Worm (Caenorhabditis elegans) whole organism, L2 larva: ENCODE measurements around the gene Y82E9BR.6.

Experiments used
- F13H6.1 ChIP-seq: sonication (generic microtip); optimal IDR thresholded peaks from 2 replicates; lab custom pipeline; 2016; ENCODE audit warnings: missing genetic modification characterization, missing compliant biosample characterization
- ama-1 ChIP-seq: fragments of 150-350 bp; optimal IDR thresholded peaks from 2 replicates; lab custom pipeline; 2018; ENCODE audit warnings: inconsistent platforms
- egl-27 ChIP-seq: sonication (generic microtip); optimal IDR thresholded peaks from 3 replicates; lab custom pipeline; 2017; ENCODE audit warnings: missing biosample characterization, missing genetic modification reagents, missing genetic modification characterization
- lsy-2 ChIP-seq, 2 experiments: fragments of 150-350 bp in 1 of 2; sonication (generic microtip) in 1 of 2; optimal IDR thresholded peaks; 2 replicates each; lab custom pipeline; 2014 to 2017; ENCODE audit warnings: missing biosample characterization in 2 of 2, missing genetic modification characterization in 2 of 2
- mab-5 ChIP-seq: fragments of 150-350 bp; optimal IDR thresholded peaks from 2 replicates; lab custom pipeline; 2014; ENCODE audit warnings: missing biosample characterization, missing genetic modification characterization
- mdl-1 ChIP-seq, 2 experiments: fragments of 150-350 bp in 1 of 2; sonication (generic microtip) in 1 of 2; optimal IDR thresholded peaks; 2 replicates each; lab custom pipeline; 2017; ENCODE audit warnings: missing biosample characterization in 2 of 2, missing genetic modification characterization in 2 of 2
- nhr-10 ChIP-seq: sonication (generic microtip); optimal IDR thresholded peaks from 2 replicates; lab custom pipeline; 2017; ENCODE audit warnings: missing biosample characterization, missing genetic modification characterization
- nhr-11 ChIP-seq: fragments of 150-350 bp; optimal IDR thresholded peaks from 2 replicates; lab custom pipeline; 2014; ENCODE audit warnings: missing biosample characterization, missing genetic modification characterization
- nhr-25 ChIP-seq: fragments of 150-350 bp; sonication (generic microtip); optimal IDR thresholded peaks from 3 replicates; lab custom pipeline; 2014; ENCODE audit warnings: missing biosample characterization, missing genetic modification characterization
- nhr-77 ChIP-seq: fragments of 150-350 bp; optimal IDR thresholded peaks from 2 replicates; lab custom pipeline; 2014; ENCODE audit warnings: missing biosample characterization, missing genetic modification characterization
- zag-1 ChIP-seq: fragments of 150-350 bp; optimal IDR thresholded peaks from 2 replicates; lab custom pipeline; 2014; ENCODE audit warnings: missing biosample characterization, missing genetic modification characterization
- ztf-11 ChIP-seq: sonication (generic microtip); optimal IDR thresholded peaks from 2 replicates; lab custom pipeline; 2017; ENCODE audit warnings: missing biosample characterization, missing genetic modification characterization

DNA sequence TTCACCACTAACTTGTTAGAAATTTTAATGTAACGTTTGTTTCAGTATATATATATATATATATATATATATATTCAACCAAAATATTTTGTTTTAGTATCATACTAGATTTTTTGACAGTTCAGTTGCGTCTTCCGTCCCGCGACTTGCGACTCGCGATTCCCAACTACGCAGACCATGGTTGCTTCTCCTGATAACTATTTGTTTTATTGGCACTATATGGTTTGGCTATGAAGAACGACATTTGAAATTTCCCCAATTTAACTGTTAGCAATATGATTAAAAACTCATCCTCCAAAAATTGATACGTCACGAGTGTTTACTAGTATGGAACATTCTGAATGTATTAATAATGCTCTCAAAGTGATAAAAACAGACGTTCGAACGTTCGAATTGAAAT is 3.7 kb downstream of the Y82E9BR.6 start:
- TF ChIP-seq nhr-77 (tag; lab: Kevin White, UChicago) = no peak
- no peak for TF ChIP-seq mab-5 (tag; lab: Kevin White, UChicago)
- TF ChIP-seq nhr-25 = no peak
- no peak for TF ChIP-seq F13H6.1 (tag; lab: Kevin White, UChicago)
- TF ChIP-seq lsy-2 (tag; optimal IDR thresholded peaks at IDR 0.05; lab: Kevin White, UChicago) = no peak
- no peak for TF ChIP-seq egl-27 (tag; lab: Kevin White, UChicago)
- TF ChIP-seq mdl-1 (tag; optimal IDR thresholded peaks at IDR 0.05; lab: Kevin White, UChicago) = no peak
- TF ChIP-seq ama-1 = no peak
- TF ChIP-seq ztf-11 (tag; lab: Kevin White, UChicago) = no peak
- TF ChIP-seq zag-1 = no peak
- TF ChIP-seq nhr-11 (tag; lab: Kevin White, UChicago) = no peak
- TF ChIP-seq nhr-10 (tag; lab: Kevin White, UChicago) = no peak
